Worm (Caenorhabditis elegans) whole organism, L1 larva: ENCODE data around the gene C14A6.8.

Experiments
- C34B4.2 ChIP-seq: sonication (generic microtip); optimal IDR thresholded peaks from 2 replicates; lab custom pipeline; 2017; ENCODE audit warnings: mild to moderate bottlenecking, missing genetic modification characterization, missing compliant biosample characterization
- F16B12.6 ChIP-seq: fragments of 150-350 bp; optimal IDR thresholded peaks from 2 replicates; lab custom pipeline; 2014; ENCODE audit warnings: missing biosample characterization, missing genetic modification characterization
- Y116A8C.19 ChIP-seq: sonication (generic microtip); optimal IDR thresholded peaks from 2 replicates; lab custom pipeline; 2016; ENCODE audit warnings: missing compliant biosample characterization, missing genetic modification characterization, borderline replicate concordance
- alr-1 ChIP-seq: fragments of 200-800 bp; sonication (Bioruptor generic); optimal IDR thresholded peaks from 2 replicates; lab custom pipeline; 2018; ENCODE audit warnings: borderline replicate concordance, mild to moderate bottlenecking, missing genetic modification characterization, missing compliant biosample characterization
- blmp-1 ChIP-seq: fragments of 150-350 bp; optimal IDR thresholded peaks from 2 replicates; lab custom pipeline; 2014; ENCODE audit warnings: missing biosample characterization, missing genetic modification characterization
- ceh-88 ChIP-seq: fragments of 200-800 bp; sonication (Bioruptor generic); IDR thresholded peaks from 2 replicates; pipeline ENCODE4 v1.3.6; 2022; ENCODE audit warnings: missing genetic modification characterization, missing compliant biosample characterization
- dpl-1 ChIP-seq, 3 experiments: fragments of 150-350 bp in 2 of 3; sonication (generic microtip) in 1 of 3; optimal IDR thresholded peaks; 2 replicates each; lab custom pipeline; 2014 to 2017; ENCODE audit warnings: missing biosample characterization in 3 of 3, missing genetic modification characterization in 3 of 3, missing genetic modification reagents in 3 of 3
- efl-1 ChIP-seq, 4 experiments: fragments of 150-350 bp; optimal IDR thresholded peaks in 3 of 4; peaks in 1 of 4; 1 replicate in 1 of 4; 2 replicates in 3 of 4; lab custom pipeline; 2014; ENCODE audit warnings: missing biosample characterization in 2 of 4, missing genetic modification characterization in 2 of 4, missing genetic modification reagents in 2 of 4
- efl-3 ChIP-seq: fragments of 200-800 bp; sonication (Bioruptor generic); optimal IDR thresholded peaks from 2 replicates; lab custom pipeline; 2018; ENCODE audit warnings: mild to moderate bottlenecking, missing genetic modification characterization, missing compliant biosample characterization
- egl-27 ChIP-seq, 2 experiments: fragments of 150-350 bp in 1 of 2; sonication (generic microtip); optimal IDR thresholded peaks; 3 replicates each; lab custom pipeline; 2017 to 2018; ENCODE audit warnings: missing biosample characterization in 2 of 2, missing genetic modification characterization in 2 of 2, missing genetic modification reagents in 2 of 2
- elt-3 ChIP-seq, 6 experiments: fragments of 150-350 bp in 1 of 6; sonication (generic microtip); optimal IDR thresholded peaks; 2 replicates each; lab custom pipeline; 2017 to 2018; ENCODE audit warnings: missing biosample characterization in 6 of 6, missing genetic modification characterization in 6 of 6, inconsistent platforms in 1 of 6
- ets-5 ChIP-seq: fragments of 200-800 bp; sonication (Bioruptor generic); IDR thresholded peaks from 2 replicates; pipeline ENCODE4 v1.3.6; 2022; ENCODE audit warnings: missing genetic modification characterization, missing compliant biosample characterization
- fkh-4 ChIP-seq: sonication (generic microtip); optimal IDR thresholded peaks from 2 replicates; lab custom pipeline; 2016; ENCODE audit warnings: missing compliant biosample characterization, missing genetic modification characterization, borderline replicate concordance
- hlh-17 ChIP-seq: fragments of 200-800 bp; sonication (Bioruptor generic); optimal IDR thresholded peaks from 2 replicates; lab custom pipeline; 2018; ENCODE audit warnings: missing genetic modification characterization, mild to moderate bottlenecking, missing compliant biosample characterization, moderate library complexity, borderline replicate concordance
- hlh-4 ChIP-seq: sonication (generic microtip); optimal IDR thresholded peaks from 2 replicates; lab custom pipeline; 2016; ENCODE audit warnings: mild to moderate bottlenecking, missing genetic modification characterization, missing compliant biosample characterization
- jun-1 ChIP-seq: fragments of 150-350 bp; optimal IDR thresholded peaks from 2 replicates; lab custom pipeline; 2014; ENCODE audit warnings: missing biosample characterization, missing genetic modification reagents, missing genetic modification characterization
- lin-13 ChIP-seq: fragments of 150-350 bp; optimal IDR thresholded peaks from 2 replicates; lab custom pipeline; 2014; ENCODE audit warnings: missing biosample characterization, missing genetic modification reagents, missing genetic modification characterization
- lin-14 ChIP-seq: fragments of 200-800 bp; sonication (Bioruptor generic); optimal IDR thresholded peaks from 2 replicates; lab custom pipeline; 2018; ENCODE audit warnings: mild to moderate bottlenecking, missing genetic modification characterization, moderate library complexity, missing compliant biosample characterization
- lin-35 ChIP-seq, 2 experiments: fragments of 150-350 bp; optimal IDR thresholded peaks; 2 replicates each; lab custom pipeline; 2014; ENCODE audit warnings: missing biosample characterization in 2 of 2, missing genetic modification characterization in 2 of 2, missing genetic modification reagents in 2 of 2
- lir-3 ChIP-seq: sonication (generic microtip); optimal IDR thresholded peaks from 2 replicates; lab custom pipeline; 2016; ENCODE audit warnings: mild to moderate bottlenecking, missing genetic modification characterization, moderate library complexity, missing compliant biosample characterization; ENCODE audit not compliant: poor library complexity
- mdl-1 ChIP-seq, 2 experiments: fragments of 150-350 bp; optimal IDR thresholded peaks; 2 replicates each; lab custom pipeline; 2014 to 2017; ENCODE audit warnings: missing biosample characterization in 2 of 2, missing genetic modification characterization in 2 of 2, inconsistent platforms in 1 of 2
- nhr-11 ChIP-seq: fragments of 150-350 bp; optimal IDR thresholded peaks from 2 replicates; lab custom pipeline; 2014; ENCODE audit warnings: missing biosample characterization, missing genetic modification characterization
- nhr-237 ChIP-seq: fragments of 150-350 bp; optimal IDR thresholded peaks from 2 replicates; lab custom pipeline; 2014; ENCODE audit warnings: missing biosample characterization, missing genetic modification characterization
- nhr-28 ChIP-seq: fragments of 150-350 bp; optimal IDR thresholded peaks from 2 replicates; lab custom pipeline; 2014; ENCODE audit warnings: missing biosample characterization, missing genetic modification characterization
- nhr-71 ChIP-seq: sonication (generic microtip); optimal IDR thresholded peaks from 2 replicates; lab custom pipeline; 2016; ENCODE audit warnings: mild to moderate bottlenecking, missing genetic modification characterization, moderate library complexity, missing compliant biosample characterization
- nhr-76 ChIP-seq: sonication (generic microtip); optimal IDR thresholded peaks from 2 replicates; lab custom pipeline; 2017; ENCODE audit warnings: missing biosample characterization, missing genetic modification characterization
- nhr-85 ChIP-seq: sonication (generic microtip); peaks from one replicate; lab custom pipeline; 2016; ENCODE audit warnings: missing genetic modification characterization, inconsistent platforms, missing compliant biosample characterization
- nhr-90 ChIP-seq: sonication (generic microtip); optimal IDR thresholded peaks from 2 replicates; lab custom pipeline; 2016; ENCODE audit warnings: mild to moderate bottlenecking, missing genetic modification characterization, missing compliant biosample characterization; ENCODE audit not compliant: poor library complexity
- pag-3 ChIP-seq: sonication (generic microtip); optimal IDR thresholded peaks from 2 replicates; lab custom pipeline; 2017; ENCODE audit warnings: missing genetic modification characterization, mild to moderate bottlenecking, missing compliant biosample characterization, antibody characterized with exemption, borderline replicate concordance; ENCODE audit not compliant: insufficient read depth
- pqm-1 ChIP-seq: sonication (generic microtip); optimal IDR thresholded peaks from 3 replicates; lab custom pipeline; 2017; ENCODE audit warnings: missing biosample characterization, missing genetic modification characterization
- snu-23 ChIP-seq: sonication (generic microtip); optimal IDR thresholded peaks from 2 replicates; lab custom pipeline; 2016; ENCODE audit warnings: missing genetic modification characterization, missing compliant biosample characterization
- sox-4 ChIP-seq: sonication (generic microtip); optimal IDR thresholded peaks from 2 replicates; lab custom pipeline; 2016; ENCODE audit warnings: missing genetic modification characterization, missing compliant biosample characterization
- sup-37 ChIP-seq: fragments of 200-800 bp; sonication (Bioruptor generic); optimal IDR thresholded peaks from 2 replicates; lab custom pipeline; 2018; ENCODE audit warnings: mild to moderate bottlenecking, missing genetic modification characterization, missing compliant biosample characterization
- tlp-1 ChIP-seq: fragments of 150-350 bp; optimal IDR thresholded peaks from 2 replicates; lab custom pipeline; 2014; ENCODE audit warnings: missing biosample characterization, missing genetic modification characterization
- unc-30 ChIP-seq: sonication (generic microtip); optimal IDR thresholded peaks from 2 replicates; lab custom pipeline; 2017; ENCODE audit warnings: missing biosample characterization, missing genetic modification characterization
- unc-62 ChIP-seq: fragments of 150-350 bp; optimal IDR thresholded peaks from 2 replicates; lab custom pipeline; 2014; ENCODE audit warnings: missing biosample characterization, missing genetic modification reagents, missing genetic modification characterization
- unc-86 ChIP-seq: sonication (generic microtip); optimal IDR thresholded peaks from 2 replicates; lab custom pipeline; 2016; ENCODE audit warnings: missing genetic modification characterization, missing compliant biosample characterization
- zag-1 ChIP-seq: fragments of 150-350 bp; optimal IDR thresholded peaks from 2 replicates; lab custom pipeline; 2014; ENCODE audit warnings: missing biosample characterization, missing genetic modification characterization

C14A6.8 gene

ce11 chrV:18188328-18188727 is 16.9 kb upstream of the C14A6.8 start, which contains the start of gene clec-245:
Gene clec-245 (minus strand): TSS chrV:18188428.
- peak; percentile 60 for TF ChIP-seq nhr-85
- TF ChIP-seq efl-1 (optimal IDR thresholded peaks at IDR 0.05; lab: Kevin White, UChicago) = no peak
- no peak for TF ChIP-seq efl-1 (GFP tag; optimal IDR thresholded peaks at IDR 0.05 in 1 of 2; lab: Kevin White, UChicago)
- no peak for TF ChIP-seq F16B12.6 (tag; lab: Kevin White, UChicago)
- no peak for TF ChIP-seq egl-27 (tag; optimal IDR thresholded peaks at IDR 0.05; lab: Kevin White, UChicago)
- no peak for TF ChIP-seq nhr-11 (tag; lab: Kevin White, UChicago)

ce11 chrV:18184910-18185309 is 13.4 kb upstream of the C14A6.8 start, which contains the start of gene C31G12.3:
Gene C31G12.3 (plus strand): TSS chrV:18185210.
- TF ChIP-seq lin-35 (GFP tag; optimal IDR thresholded peaks at IDR 0.05; lab: Kevin White, UChicago) (no peak), sup-37 (GFP tag; lab: Kevin White, UChicago) (no peak), unc-62 (GFP tag; lab: Kevin White, UChicago) (no peak), F16B12.6 (tag; lab: Kevin White, UChicago) (no peak), alr-1 (tag; lab: Kevin White, UChicago) (no peak), pqm-1 (tag; lab: Kevin White, UChicago) (no peak), unc-30 (tag; lab: Kevin White, UChicago) (no peak), nhr-85 (no peak), C34B4.2 (no peak), nhr-71 (tag; lab: Kevin White, UChicago) (no peak), lin-14 (GFP tag; lab: Kevin White, UChicago) (no peak), elt-3 (tag; optimal IDR thresholded peaks at IDR 0.05; lab: Kevin White, UChicago) (no peak), dpl-1 (GFP tag; optimal IDR thresholded peaks at IDR 0.05; lab: Kevin White, UChicago) (no peak), Y116A8C.19 (no peak), tlp-1 (tag; lab: Kevin White, UChicago) (no peak), pag-3 (tag; lab: Kevin White, UChicago) (no peak), lir-3 (tag; lab: Kevin White, UChicago) (no peak), nhr-28 (tag; lab: Kevin White, UChicago) (no peak), unc-86 (tag; lab: Kevin White, UChicago) (no peak)

- no peak for TF ChIP-seq zag-1 (tag; lab: Kevin White, UChicago)
- TF ChIP-seq nhr-90 (tag; lab: Kevin White, UChicago) = no peak
- TF ChIP-seq jun-1 (tag; lab: Kevin White, UChicago) = no peak
These were observed 8.2 kb upstream of the C14A6.8 start, which contains the start of gene C31G12.1 for ce11 chrV:18179663-18180062. Gene C31G12.1 (plus strand): TSS chrV:18179963.

ce11 chrV:18178659-18179058 is 7.2 kb upstream of the C14A6.8 start, which contains the start of gene C31G12.4:
Gene C31G12.4 (minus strand): TSS chrV:18178759.
- no peak for TF ChIP-seq dpl-1 (GFP tag; optimal IDR thresholded peaks at IDR 0.05; lab: Kevin White, UChicago)
- TF ChIP-seq efl-3 (GFP tag; lab: Kevin White, UChicago) = no peak
- TF ChIP-seq egl-27 (tag; optimal IDR thresholded peaks at IDR 0.05; lab: Kevin White, UChicago) = no peak
- TF ChIP-seq blmp-1 (tag; lab: Kevin White, UChicago) = no peak
- TF ChIP-seq hlh-4 = no peak
- no peak for TF ChIP-seq ceh-88
- TF ChIP-seq fkh-4 (tag; lab: Kevin White, UChicago) = no peak
- no peak for TF ChIP-seq nhr-237 (tag; lab: Kevin White, UChicago)
- no peak for TF ChIP-seq nhr-76 (tag; lab: Kevin White, UChicago)
- TF ChIP-seq hlh-17 (GFP tag; lab: Kevin White, UChicago) = no peak
- no peak for TF ChIP-seq snu-23 (GFP tag; lab: Kevin White, UChicago)
- TF ChIP-seq sup-37 (GFP tag; lab: Kevin White, UChicago) = no peak
- no peak for TF ChIP-seq ets-5 (GFP tag; lab: Robert Waterston, UW)
- TF ChIP-seq sox-4 (tag; lab: Kevin White, UChicago) = no peak
- no peak for TF ChIP-seq mdl-1 (tag; optimal IDR thresholded peaks at IDR 0.05; lab: Kevin White, UChicago)
- no peak for TF ChIP-seq lir-3 (tag; lab: Kevin White, UChicago)
- no peak for TF ChIP-seq jun-1 (tag; lab: Kevin White, UChicago)
- TF ChIP-seq lin-13 = no peak
- TF ChIP-seq pqm-1 (tag; lab: Kevin White, UChicago) = no peak
- TF ChIP-seq nhr-85 = no peak
